Worm (Caenorhabditis elegans) whole organism, young adult: ENCODE data around the gene C14A11.5.

Experiments
- B0019.2 ChIP-seq: fragments of 200-800 bp; sonication (Bioruptor generic); conservative IDR thresholded peaks from 2 replicates; pipeline ENCODE4 v1.3.6; 2022; ENCODE audit warnings: missing genetic modification reagents, missing genetic modification characterization, missing compliant biosample characterization
- B0261.1 ChIP-seq: sonication (generic microtip); optimal IDR thresholded peaks from 2 replicates; lab custom pipeline; 2016; ENCODE audit warnings: mild to moderate bottlenecking, missing genetic modification characterization, moderate library complexity, missing compliant biosample characterization
- C06A6.2 ChIP-seq: fragments of 200-800 bp; sonication (Bioruptor generic); conservative IDR thresholded peaks from 2 replicates; pipeline ENCODE4 v1.3.6; 2022; ENCODE audit warnings: missing genetic modification characterization, missing compliant biosample characterization
- F33H1.4 ChIP-seq: fragments of 200-800 bp; sonication (Bioruptor generic); IDR thresholded peaks from 2 replicates; pipeline ENCODE4 v1.3.6; 2022; ENCODE audit warnings: missing genetic modification reagents, missing genetic modification characterization, missing compliant biosample characterization
- K12H6.12 ChIP-seq: fragments of 200-800 bp; sonication (Bioruptor generic); optimal IDR thresholded peaks from 2 replicates; lab custom pipeline; 2018; ENCODE audit warnings: mild to moderate bottlenecking, missing genetic modification characterization, missing compliant biosample characterization
- Y67H2A.10 ChIP-seq: fragments of 200-800 bp; sonication (Bioruptor generic); conservative IDR thresholded peaks from 2 replicates; pipeline ENCODE4 v1.3.6; 2022; ENCODE audit warnings: missing genetic modification reagents, missing genetic modification characterization, missing compliant biosample characterization
- Y79H2A.3 ChIP-seq: fragments of 200-800 bp; sonication (Bioruptor generic); conservative IDR thresholded peaks from 2 replicates; pipeline ENCODE4 v1.3.6; 2022; ENCODE audit warnings: missing genetic modification reagents, missing genetic modification characterization, missing compliant biosample characterization
- ZK185.1 ChIP-seq: sonication (generic microtip); optimal IDR thresholded peaks from 2 replicates; lab custom pipeline; 2016; ENCODE audit warnings: mild to moderate bottlenecking, missing genetic modification characterization, missing compliant biosample characterization; ENCODE audit not compliant: poor library complexity, severe bottlenecking
- atf-7 ChIP-seq: sonication (generic microtip); optimal IDR thresholded peaks from 2 replicates; lab custom pipeline; 2017; ENCODE audit warnings: mild to moderate bottlenecking, missing genetic modification characterization, missing compliant biosample characterization
- athp-1 ChIP-seq: sonication (generic microtip); optimal IDR thresholded peaks from 2 replicates; lab custom pipeline; 2017; ENCODE audit warnings: mild to moderate bottlenecking, missing genetic modification characterization, missing compliant biosample characterization
- bed-1 ChIP-seq: fragments of 200-800 bp; sonication (Bioruptor generic); IDR thresholded peaks from 2 replicates; pipeline ENCODE4 v1.3.6; 2022; ENCODE audit warnings: missing genetic modification reagents, missing genetic modification characterization, missing compliant biosample characterization
- cebp-1 ChIP-seq, 2 experiments: fragments of 200-800 bp in 1 of 2; sonication (Bioruptor generic) in 1 of 2; sonication (generic microtip) in 1 of 2; IDR thresholded peaks in 1 of 2; optimal IDR thresholded peaks in 1 of 2; 2 replicates each; pipeline versions ENCODE4 v1.3.6 to Lab custom; 2017 to 2022; ENCODE audit warnings: missing compliant biosample characterization in 2 of 2, missing genetic modification characterization in 2 of 2, mild to moderate bottlenecking in 1 of 2, missing genetic modification reagents in 1 of 2, moderate library complexity in 1 of 2
- cebp-2 ChIP-seq: fragments of 200-800 bp; sonication (Bioruptor generic); IDR thresholded peaks from 2 replicates; pipeline ENCODE4 v1.3.6; 2022; ENCODE audit warnings: missing genetic modification characterization, missing compliant biosample characterization
- ceh-100 ChIP-seq: fragments of 200-800 bp; sonication (Bioruptor generic); IDR thresholded peaks from 2 replicates; pipeline ENCODE4 v1.3.6; 2022; ENCODE audit warnings: missing genetic modification reagents, missing genetic modification characterization, missing compliant biosample characterization
- ceh-27 ChIP-seq: fragments of 200-800 bp; sonication (Bioruptor generic); optimal IDR thresholded peaks from 2 replicates; lab custom pipeline; 2018; ENCODE audit warnings: mild to moderate bottlenecking, missing genetic modification characterization, moderate library complexity, missing compliant biosample characterization
- ceh-40 ChIP-seq: fragments of 200-800 bp; sonication (Bioruptor generic); IDR thresholded peaks from 2 replicates; pipeline ENCODE4 v1.3.6; 2022; ENCODE audit warnings: missing genetic modification characterization, missing compliant biosample characterization
- chd-7 ChIP-seq: sonication (generic microtip); optimal IDR thresholded peaks from 2 replicates; lab custom pipeline; 2016; ENCODE audit warnings: mild to moderate bottlenecking, missing genetic modification characterization, moderate library complexity, missing compliant biosample characterization
- dox-1 ChIP-seq: fragments of 200-800 bp; sonication (Bioruptor generic); IDR thresholded peaks from 2 replicates; pipeline ENCODE4 v1.3.6; 2022; ENCODE audit warnings: missing genetic modification reagents, missing genetic modification characterization, missing compliant biosample characterization
- egrh-3 ChIP-seq: fragments of 200-800 bp; sonication (Bioruptor generic); IDR thresholded peaks from 2 replicates; pipeline ENCODE4 v1.3.6; 2022; ENCODE audit warnings: missing genetic modification reagents, missing genetic modification characterization, missing compliant biosample characterization
- him-1 ChIP-seq: sonication (generic microtip); optimal IDR thresholded peaks from 2 replicates; lab custom pipeline; 2016; ENCODE audit warnings: missing genotype, missing genetic modification reagents, missing genetic modification characterization, missing compliant biosample characterization
- hlh-12 ChIP-seq: sonication (generic microtip); optimal IDR thresholded peaks from 2 replicates; lab custom pipeline; 2016; ENCODE audit warnings: missing genetic modification characterization, missing compliant biosample characterization
- hrde-1 ChIP-seq: sonication (generic microtip); optimal IDR thresholded peaks from 2 replicates; lab custom pipeline; 2016; ENCODE audit warnings: missing genetic modification characterization, mild to moderate bottlenecking, missing compliant biosample characterization, moderate library complexity, missing genotype, missing genetic modification reagents, borderline replicate concordance
- lag-1 ChIP-seq: fragments of 200-800 bp; sonication (Bioruptor generic); IDR thresholded peaks from 2 replicates; pipeline ENCODE4 v1.3.6; 2022; ENCODE audit warnings: missing genetic modification reagents, missing genetic modification characterization, missing compliant biosample characterization
- lin-26 ChIP-seq: fragments of 200-800 bp; sonication (Bioruptor generic); IDR thresholded peaks from 2 replicates; pipeline ENCODE4 v1.3.6; 2022; ENCODE audit warnings: missing genetic modification reagents, missing genetic modification characterization, missing compliant biosample characterization
- lsy-27 ChIP-seq: sonication (generic microtip); optimal IDR thresholded peaks from 2 replicates; lab custom pipeline; 2017; ENCODE audit warnings: missing genetic modification characterization, mild to moderate bottlenecking, missing compliant biosample characterization, antibody characterized with exemption, missing genotype, borderline replicate concordance; ENCODE audit not compliant: insufficient read depth
- nhr-27 ChIP-seq: fragments of 200-800 bp; sonication (Bioruptor generic); optimal IDR thresholded peaks from 2 replicates; lab custom pipeline; 2018; ENCODE audit warnings: mild to moderate bottlenecking, missing genetic modification characterization, moderate library complexity, missing compliant biosample characterization
- nhr-80 ChIP-seq: sonication (generic microtip); optimal IDR thresholded peaks from 2 replicates; lab custom pipeline; 2016; ENCODE audit warnings: missing genetic modification characterization, missing compliant biosample characterization
- repo-1 ChIP-seq: sonication (generic microtip); optimal IDR thresholded peaks from 2 replicates; lab custom pipeline; 2017; ENCODE audit warnings: mild to moderate bottlenecking, missing genetic modification characterization, missing compliant biosample characterization
- snpc-1.1 ChIP-seq: sonication (generic microtip); optimal IDR thresholded peaks from 2 replicates; lab custom pipeline; 2017; ENCODE audit warnings: missing genetic modification characterization, mild to moderate bottlenecking, missing compliant biosample characterization, antibody characterized with exemption, moderate library complexity, missing genotype, missing genetic modification reagents; ENCODE audit not compliant: insufficient read depth
- snpc-4 ChIP-seq, 5 experiments: fragments of 150-350 bp in 1 of 5; sonication (generic microtip) in 4 of 5; optimal IDR thresholded peaks; 2 replicates each; lab custom pipeline; 2014 to 2018; ENCODE audit warnings: missing genetic modification characterization in 5 of 5, missing biosample characterization in 3 of 5, antibody characterized with exemption in 2 of 5, mild to moderate bottlenecking in 2 of 5, missing compliant biosample characterization in 2 of 5, missing genotype in 2 of 5, moderate library complexity in 2 of 5, missing genetic modification reagents in 1 of 5
- unc-130 ChIP-seq: sonication (generic microtip); optimal IDR thresholded peaks from 2 replicates; lab custom pipeline; 2016; ENCODE audit warnings: missing genetic modification reagents, missing genetic modification characterization, missing compliant biosample characterization
- unc-62 ChIP-seq: fragments of 150-350 bp; optimal IDR thresholded peaks from 2 replicates; lab custom pipeline; 2014; ENCODE audit warnings: missing biosample characterization, missing genetic modification reagents, missing genetic modification characterization
- ztf-22 ChIP-seq: fragments of 200-800 bp; sonication (Bioruptor generic); optimal IDR thresholded peaks from 2 replicates; lab custom pipeline; 2018; ENCODE audit warnings: mild to moderate bottlenecking, missing genetic modification characterization, moderate library complexity, missing compliant biosample characterization
- ztf-28 ChIP-seq: fragments of 200-800 bp; sonication (Bioruptor generic); IDR thresholded peaks from 2 replicates; pipeline ENCODE4 v1.3.6; 2022; ENCODE audit warnings: missing genetic modification reagents, missing genetic modification characterization, missing compliant biosample characterization
- ztf-3 ChIP-seq: fragments of 200-800 bp; sonication (Bioruptor generic); optimal IDR thresholded peaks from 2 replicates; lab custom pipeline; 2018; ENCODE audit warnings: mild to moderate bottlenecking, missing genetic modification characterization, missing compliant biosample characterization

The C14A11.5 gene

ce11 chrX:2776955-2777354 lies 30.4 kb downstream of the C14A11.5 start:
- TF ChIP-seq snpc-1.1 (tag; lab: Kevin White, UChicago) (no peak), lin-26 (no peak), ztf-22 (no peak), unc-62 (GFP tag; lab: Kevin White, UChicago) (no peak), C06A6.2 (GFP tag; lab: Robert Waterston, UW) (no peak), lsy-27 (tag; lab: Kevin White, UChicago) (no peak), unc-130 (GFP tag; lab: Kevin White, UChicago) (no peak), hlh-12 (tag; lab: Kevin White, UChicago) (no peak), B0019.2 (no peak), atf-7 (tag; lab: Kevin White, UChicago) (no peak), lag-1 (no peak)

- TF ChIP-seq B0261.1 (tag; lab: Kevin White, UChicago), result no peak
- no peak for TF ChIP-seq ceh-27 (GFP tag; lab: Kevin White, UChicago)
- TF ChIP-seq K12H6.12, result no peak
- TF ChIP-seq dox-1 (GFP tag; lab: Robert Waterston, UW), result no peak
- TF ChIP-seq ztf-3 (GFP tag; lab: Kevin White, UChicago), result no peak
- TF ChIP-seq ceh-40 (GFP tag; lab: Robert Waterston, UW), result no peak
- TF ChIP-seq athp-1 (tag; lab: Kevin White, UChicago), result no peak
Measured at ce11 chrX:2771742-2772141, 35.6 kb downstream of the C14A11.5 start, which contains the start of gene cgef-1. cgef-1 (plus strand) TSS chrX:2772042.

- TF ChIP-seq cebp-1 (GFP tag; IDR thresholded peaks at IDR 0.05; lab: Robert Waterston, UW), result peak; percentile 65; the same call in 1 of the 2 replicates
- peak; percentile 84 for TF ChIP-seq cebp-1 (tag; optimal IDR thresholded peaks at IDR 0.05; lab: Kevin White, UChicago)
- no peak for TF ChIP-seq ceh-100 (GFP tag; lab: Robert Waterston, UW)
Measured at ce11 chrX:2769685-2770084, 37.6 kb downstream of the C14A11.5 start, which contains the start of gene F55F1.2. F55F1.2 (minus strand) TSS chrX:2770060.

DNA sequence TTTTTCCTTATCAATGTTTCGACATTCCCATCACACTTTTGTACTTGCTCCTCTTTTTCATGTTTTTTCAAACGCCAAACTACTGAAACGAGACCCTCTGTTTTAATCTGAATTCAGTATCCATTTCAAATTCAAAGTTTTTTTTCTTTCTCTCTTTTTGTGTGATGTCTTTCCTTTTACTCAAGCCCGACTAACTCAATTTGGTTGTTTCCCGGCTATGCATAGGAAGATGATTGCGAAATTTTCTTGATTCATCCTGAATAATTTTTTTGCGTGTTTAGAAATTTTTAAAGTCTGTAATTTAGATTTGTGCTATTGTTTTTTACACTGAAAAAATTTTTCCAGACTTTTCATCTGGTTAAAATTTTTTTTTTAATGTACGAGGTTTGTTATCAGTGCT lies 43.0 kb downstream of the C14A11.5 start:
- TF ChIP-seq nhr-80 (peak; percentile 9), cebp-1 (GFP tag; IDR thresholded peaks at IDR 0.05; lab: Robert Waterston, UW) (no peak), cebp-1 (tag; optimal IDR thresholded peaks at IDR 0.05; lab: Kevin White, UChicago) (peak; percentile 76), ZK185.1 (tag; lab: Kevin White, UChicago) (no peak)

DNA sequence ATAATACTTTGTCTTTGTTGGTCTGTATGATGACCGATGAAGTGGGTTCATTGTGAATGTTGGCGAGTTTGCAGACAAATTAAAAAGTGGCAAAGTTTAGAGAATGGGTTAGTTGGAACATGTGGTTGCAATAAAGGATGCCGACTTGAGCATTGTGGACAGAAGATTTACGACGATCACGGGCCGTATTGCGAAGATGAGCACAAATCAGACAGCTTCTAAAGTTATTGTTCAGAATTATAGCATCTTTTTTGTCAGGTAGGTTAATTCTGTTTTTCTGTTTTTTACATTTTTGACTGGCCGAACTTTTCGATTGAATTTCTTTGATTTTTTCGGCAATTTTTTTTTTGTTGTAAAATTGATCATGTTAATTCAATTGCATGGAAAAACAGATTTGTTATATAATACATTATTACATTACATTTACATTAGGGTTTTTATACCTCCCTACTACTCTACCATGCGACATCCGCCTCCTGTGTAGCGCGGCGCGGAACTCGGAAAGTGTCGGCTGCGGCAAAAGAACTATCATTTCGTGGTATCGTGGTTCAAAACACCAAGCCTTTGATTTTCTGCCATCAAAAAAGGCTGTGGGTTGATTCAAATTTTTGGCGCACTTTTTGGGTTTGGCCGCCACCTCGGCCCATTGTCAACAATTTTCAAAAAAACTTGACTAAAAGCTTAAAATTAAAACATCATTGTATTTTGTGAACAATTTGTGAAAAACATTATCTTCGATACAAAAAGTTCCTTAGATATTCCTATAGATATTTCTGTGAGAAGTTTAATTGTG lies 43.7 kb downstream of the C14A11.5 start, which contains the start of gene unc-2:
unc-2 (minus strand) TSS at position 51 of the 793 bp plus-strand sequence.
- TF ChIP-seq Y67H2A.10 (GFP tag; lab: Robert Waterston, UW) (no peak), F33H1.4 (GFP tag; lab: Robert Waterston, UW) (no peak), ztf-28 (GFP tag; lab: Robert Waterston, UW) (no peak), snpc-1.1 (tag; lab: Kevin White, UChicago) (peak; percentile 80), repo-1 (no peak), cebp-2 (GFP tag; lab: Robert Waterston, UW) (no peak), snpc-4 (GFP tag; optimal IDR thresholded peaks at IDR 0.05; lab: Kevin White, UChicago) (peak; percentile 59), snpc-4 (tag; optimal IDR thresholded peaks at IDR 0.05; lab: Kevin White, UChicago) (peak in 3 of 4 experiments; percentile 67 to 88 (median 73)), nhr-27 (no peak), egrh-3 (GFP tag; lab: Robert Waterston, UW) (no peak), him-1 (tag; lab: Kevin White, UChicago) (no peak), bed-1 (GFP tag; lab: Robert Waterston, UW) (no peak), hrde-1 (tag; lab: Kevin White, UChicago) (no peak), ztf-22 (no peak), chd-7 (tag; lab: Kevin White, UChicago) (no peak), Y79H2A.3 (GFP tag; lab: Robert Waterston, UW) (no peak)
